Fruit fly (Drosophila melanogaster): ENCODE measurements around the gene CG32085.

Gene CG32085

DNA sequence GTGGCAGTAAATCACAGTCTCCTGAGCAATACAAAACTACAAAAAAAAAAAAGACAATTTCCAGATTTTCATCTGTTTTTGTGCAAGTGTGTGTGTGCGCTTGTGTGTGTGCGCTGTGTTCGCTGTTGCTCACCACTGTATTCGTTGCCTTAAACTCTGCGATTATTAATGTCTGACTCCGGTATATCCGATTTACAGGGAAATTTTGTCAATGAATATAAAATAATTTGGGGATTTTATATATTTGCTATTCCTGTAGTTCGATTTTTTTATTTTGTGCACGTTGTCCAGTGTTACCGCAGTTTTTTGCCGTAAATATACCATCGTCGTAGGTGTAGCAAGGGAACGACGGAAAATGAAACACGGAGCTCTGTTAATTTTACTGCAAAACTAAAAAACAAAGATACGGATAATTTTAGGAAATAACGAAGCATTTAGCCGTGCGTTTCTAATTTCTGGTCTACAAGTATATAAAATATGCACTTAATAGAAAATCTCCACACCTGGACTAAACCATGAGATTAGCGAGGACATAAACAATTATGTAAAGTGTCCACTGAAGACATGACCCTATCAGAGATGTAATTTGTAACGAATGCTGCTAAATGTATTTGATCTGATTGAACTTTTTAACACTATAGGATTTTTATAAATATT, 70.9 kb downstream of the CG32085 start, which contains the start of gene Duba (continued):
- TF ChIP-seq NC2α (GFP tag; optimal IDR thresholded peaks at IDR 0.05) = no peak
- TF ChIP-seq lola (GFP tag; optimal IDR thresholded peaks at IDR 0.05) = no peak
- TF ChIP-seq ssp (GFP tag; IDR thresholded peaks at IDR 0.05) = peak; percentile 95
- no peak for TF ChIP-seq mld (GFP tag; IDR thresholded peaks at IDR 0.05; ENCODE audit: partially characterized antibody)
- no peak for TF ChIP-seq NfI (GFP tag; optimal IDR thresholded peaks at IDR 0.05)
- TF ChIP-seq CG7839 (tag; optimal IDR thresholded peaks at IDR 0.05) = no peak
- TF ChIP-seq CG12299 (tag; optimal IDR thresholded peaks at IDR 0.05) = no peak
- no peak for TF ChIP-seq salm (tag; optimal IDR thresholded peaks at IDR 0.05)
- no peak for TF ChIP-seq Doc3 (GFP tag; IDR thresholded peaks at IDR 0.05; ENCODE audit: partially characterized antibody)
- no peak for TF ChIP-seq lilli (GFP tag; optimal IDR thresholded peaks at IDR 0.05)
- no peak for TF ChIP-seq CHES-1-like (GFP tag; optimal IDR thresholded peaks at IDR 0.05)
- TF ChIP-seq CG14860 (GFP tag; IDR thresholded peaks at IDR 0.05; ENCODE audit: partially characterized antibody) = no peak
- no peak; the same call in 1 of the 2 replicates for TF ChIP-seq Rfx (GFP tag; IDR thresholded peaks at IDR 0.05)
- TF ChIP-seq CG3726 (GFP tag; IDR thresholded peaks at IDR 0.05) = no peak
- no peak for TF ChIP-seq CG12236 (GFP tag; optimal IDR thresholded peaks at IDR 0.05)
- TF ChIP-seq fd64A (GFP tag; optimal IDR thresholded peaks at IDR 0.05) = no peak
- no peak for TF ChIP-seq CG8924 (tag; optimal IDR thresholded peaks at IDR 0.05)
- TF ChIP-seq usp (GFP tag; optimal IDR thresholded peaks at IDR 0.05) = no peak
- TF ChIP-seq CG11247 (GFP tag; IDR thresholded peaks at IDR 0.05) = no peak
- no peak for TF ChIP-seq bsh (GFP tag; optimal IDR thresholded peaks at IDR 0.05)
- TF ChIP-seq CG17829 (tag; optimal IDR thresholded peaks at IDR 0.05) = no peak
- no peak for TF ChIP-seq ftz-f1 (GFP tag; optimal IDR thresholded peaks at IDR 0.05)
- no peak for TF ChIP-seq H2.0 (GFP tag; IDR thresholded peaks at IDR 0.05)
- peak; percentile 72 for TF ChIP-seq CG17802 (tag; optimal IDR thresholded peaks at IDR 0.05)
- TF ChIP-seq chm (GFP tag; IDR thresholded peaks at IDR 0.05) = no peak
- TF ChIP-seq CG10321 (GFP tag; IDR thresholded peaks at IDR 0.05) = no peak
- TF ChIP-seq Bteb2 (GFP tag; optimal IDR thresholded peaks at IDR 0.05) = no peak
- TF ChIP-seq CG4282 (GFP tag; optimal IDR thresholded peaks at IDR 0.05) = no peak
- no peak for TF ChIP-seq CG11560 (tag; IDR thresholded peaks at IDR 0.05)
- TF ChIP-seq Atf6 (GFP tag; IDR thresholded peaks at IDR 0.05) = no peak
- TF ChIP-seq D19B (GFP tag; optimal IDR thresholded peaks at IDR 0.05) = no peak
- TF ChIP-seq hkb (optimal IDR thresholded peaks at IDR 0.05) = no peak
- no peak for TF ChIP-seq hkb (GFP tag; IDR thresholded peaks at IDR 0.05)
- TF ChIP-seq cato (GFP tag; optimal IDR thresholded peaks at IDR 0.05; ENCODE audit: borderline replicate concordance) = no peak
- no peak for TF ChIP-seq Xrp1 (GFP tag; IDR thresholded peaks at IDR 0.05)
- no peak for TF ChIP-seq CG12769 (tag; optimal IDR thresholded peaks at IDR 0.05)
- TF ChIP-seq Mrtf (GFP tag; IDR thresholded peaks at IDR 0.05) = no peak
- no peak for TF ChIP-seq br (optimal IDR thresholded peaks at IDR 0.05)
- TF ChIP-seq CG17359 (tag; optimal IDR thresholded peaks at IDR 0.05) = no peak
- TF ChIP-seq mam (GFP tag; optimal IDR thresholded peaks at IDR 0.05) = no peak
- TF ChIP-seq CG12942 (GFP tag; optimal IDR thresholded peaks at IDR 0.05) = no peak
- TF ChIP-seq toy (GFP tag; IDR thresholded peaks at IDR 0.05) = no peak
- TF ChIP-seq ewg (GFP tag; optimal IDR thresholded peaks at IDR 0.05) = no peak
- TF ChIP-seq ac (GFP tag; optimal IDR thresholded peaks at IDR 0.05) = no peak
- TF ChIP-seq CG15269 (tag; optimal IDR thresholded peaks at IDR 0.05) = no peak
- no peak for TF ChIP-seq CG13424 (tag; optimal IDR thresholded peaks at IDR 0.05)
- TF ChIP-seq tll (GFP tag; optimal IDR thresholded peaks at IDR 0.05) = no peak
- TF ChIP-seq H15 (GFP tag; IDR thresholded peaks at IDR 0.05) = no peak
- TF ChIP-seq B-H2 (GFP tag; optimal IDR thresholded peaks at IDR 0.05) = no peak
- no peak for TF ChIP-seq Dad (GFP tag; optimal IDR thresholded peaks at IDR 0.05)
- no peak for TF ChIP-seq CG7556 (GFP tag; optimal IDR thresholded peaks at IDR 0.05)

Measured in whole organism, embryonic.